Fruit fly (Drosophila melanogaster) whole organism, embryonic: Measurements from ENCODE around the gene mRpL28.

Experiments
- Atf3 ChIP-seq: fragments of 200-800 bp; sonication (Bioruptor generic); optimal IDR thresholded peaks from 3 replicates; lab custom pipeline; 2016; ENCODE audit warnings: missing biosample characterization, missing genetic modification characterization
- BEAF-32 ChIP-seq: fragments of 200-800 bp; sonication (Bioruptor generic); optimal IDR thresholded peaks from 3 replicates; lab custom pipeline; 2017; ENCODE audit warnings: missing biosample characterization, missing genetic modification characterization, mild to moderate bottlenecking, moderate library complexity, missing genetic modification reagents
- Bdp1 ChIP-seq: fragments of 200-800 bp; sonication (Bioruptor generic); optimal IDR thresholded peaks from 3 replicates; lab custom pipeline; 2016; ENCODE audit warnings: missing biosample characterization, missing genetic modification characterization
- Bteb2 ChIP-seq: fragments of 200-800 bp; sonication (Bioruptor generic); optimal IDR thresholded peaks from 2 replicates; lab custom pipeline; 2016; ENCODE audit warnings: missing biosample characterization, missing genetic modification characterization
- CG10431 ChIP-seq: fragments of 200-800 bp; sonication (Bioruptor generic); optimal IDR thresholded peaks from 3 replicates; lab custom pipeline; 2018; ENCODE audit warnings: missing biosample characterization, mild to moderate bottlenecking, missing genetic modification characterization
- CG11456 ChIP-seq: fragments of 200-800 bp; sonication (Bioruptor generic); IDR thresholded peaks from 3 replicates; pipeline ENCODE4 v1.3.6; 2022; ENCODE audit warnings: missing biosample characterization, missing genetic modification characterization
- CG12659 ChIP-seq: fragments of 200-800 bp; sonication (Bioruptor generic); optimal IDR thresholded peaks from 3 replicates; lab custom pipeline; 2017; ENCODE audit warnings: mild to moderate bottlenecking, missing biosample characterization, missing genetic modification reagents, missing genetic modification characterization
- CG13123 ChIP-seq: fragments of 200-800 bp; sonication (Bioruptor generic); optimal IDR thresholded peaks from 2 replicates; lab custom pipeline; 2016; ENCODE audit warnings: missing biosample characterization, missing genetic modification characterization
- CG13287 ChIP-seq: fragments of 200-800 bp; sonication (Bioruptor generic); IDR thresholded peaks from 2 replicates; pipeline ENCODE4 v1.3.6; 2022; ENCODE audit warnings: missing biosample characterization, missing genetic modification characterization; ENCODE audit not compliant: partially characterized antibody
- CG15696 ChIP-seq: fragments of 200-800 bp; sonication (Bioruptor generic); optimal IDR thresholded peaks from 2 replicates; lab custom pipeline; 2019; ENCODE audit warnings: missing biosample characterization, mild to moderate bottlenecking, missing genetic modification characterization, moderate library complexity
- CG17359 ChIP-seq: fragments of 200-800 bp; sonication (Bioruptor generic); optimal IDR thresholded peaks from 3 replicates; lab custom pipeline; 2018; ENCODE audit warnings: missing biosample characterization, mild to moderate bottlenecking, missing genetic modification characterization, moderate library complexity
- CG1792 ChIP-seq: fragments of 200-800 bp; sonication (Bioruptor generic); optimal IDR thresholded peaks from 2 replicates; lab custom pipeline; 2016; ENCODE audit warnings: missing biosample characterization, missing genetic modification characterization
- CG18476 ChIP-seq: fragments of 200-800 bp; sonication (Bioruptor generic); optimal IDR thresholded peaks from 2 replicates; lab custom pipeline; 2016; ENCODE audit warnings: missing biosample characterization, mild to moderate bottlenecking, missing genetic modification characterization
- CG18619 ChIP-seq: fragments of 200-800 bp; sonication (Bioruptor generic); optimal IDR thresholded peaks from 3 replicates; lab custom pipeline; 2017; ENCODE audit warnings: missing biosample characterization, mild to moderate bottlenecking, missing genetic modification characterization
- CG31388 ChIP-seq: fragments of 200-800 bp; sonication (Bioruptor generic); optimal IDR thresholded peaks from 2 replicates; lab custom pipeline; 2016; ENCODE audit warnings: missing biosample characterization, missing genetic modification characterization
- CG4404 ChIP-seq: fragments of 200-800 bp; sonication (Bioruptor generic); IDR thresholded peaks from 2 replicates; pipeline ENCODE4 v1.3.6; 2022; ENCODE audit warnings: missing biosample characterization, missing genetic modification characterization
- CG5180 ChIP-seq: fragments of 200-800 bp; sonication (Bioruptor generic); optimal IDR thresholded peaks from 3 replicates; lab custom pipeline; 2017; ENCODE audit warnings: missing biosample characterization, missing genetic modification characterization, mild to moderate bottlenecking, moderate library complexity, missing genetic modification reagents
- CG7839 ChIP-seq: fragments of 200-800 bp; sonication (Bioruptor generic); optimal IDR thresholded peaks from 3 replicates; lab custom pipeline; 2018; ENCODE audit warnings: missing biosample characterization, mild to moderate bottlenecking, missing genetic modification characterization, moderate library complexity
- CG9727 ChIP-seq: fragments of 200-800 bp; sonication (Bioruptor generic); optimal IDR thresholded peaks from 3 replicates; lab custom pipeline; 2017; ENCODE audit warnings: missing biosample characterization, mild to moderate bottlenecking, missing genetic modification characterization
- CG9876 ChIP-seq: fragments of 200-800 bp; sonication (Bioruptor generic); optimal IDR thresholded peaks from 2 replicates; lab custom pipeline; 2016; ENCODE audit warnings: missing biosample characterization, missing genetic modification characterization
- CG9932 ChIP-seq: fragments of 200-800 bp; sonication (Bioruptor generic); IDR thresholded peaks from 2 replicates; pipeline ENCODE4 v1.3.6; 2022; ENCODE audit warnings: missing biosample characterization, missing genetic modification characterization
- Dek ChIP-seq: fragments of 200-800 bp; sonication (Bioruptor generic); optimal IDR thresholded peaks from 3 replicates; lab custom pipeline; 2019; ENCODE audit warnings: missing biosample characterization, mild to moderate bottlenecking, missing genetic modification characterization, moderate library complexity
- Doc2 ChIP-seq: fragments of 200-800 bp; sonication (Bioruptor generic); IDR thresholded peaks from 2 replicates; pipeline ENCODE4 v1.3.6; 2022; ENCODE audit warnings: missing biosample characterization, missing genetic modification characterization
- HmgD ChIP-seq: fragments of 200-800 bp; sonication (Bioruptor generic); optimal IDR thresholded peaks from 3 replicates; lab custom pipeline; 2016; ENCODE audit warnings: missing biosample characterization, missing genetic modification characterization
- Hr78 ChIP-seq, 2 experiments: fragments of 200-800 bp in 1 of 2; fragments of >200 bp in 1 of 2; sonication (Bioruptor generic) in 1 of 2; optimal IDR thresholded peaks; 2 replicates each; lab custom pipeline; 2017 to 2019; ENCODE audit warnings: missing biosample characterization in 2 of 2, missing genetic modification characterization in 2 of 2, mild to moderate bottlenecking in 1 of 2, moderate library complexity in 1 of 2
- Lpt ChIP-seq: fragments of >200 bp; optimal IDR thresholded peaks from 2 replicates; lab custom pipeline; 2018; ENCODE audit warnings: missing biosample characterization, missing genetic modification characterization
- Mrtf ChIP-seq: fragments of 200-800 bp; sonication (Bioruptor generic); IDR thresholded peaks from 3 replicates; pipeline ENCODE4 v1.3.6; 2022; ENCODE audit warnings: missing biosample characterization, missing genetic modification characterization
- NC2β ChIP-seq: fragments of 200-800 bp; sonication (Bioruptor generic); optimal IDR thresholded peaks from 2 replicates; lab custom pipeline; 2016; ENCODE audit warnings: missing biosample characterization, missing genetic modification characterization
- PHDP ChIP-seq: fragments of 200-800 bp; sonication (Bioruptor generic); optimal IDR thresholded peaks from 3 replicates; lab custom pipeline; 2018; ENCODE audit warnings: missing biosample characterization, mild to moderate bottlenecking, missing genetic modification characterization, moderate library complexity
- Poxn ChIP-seq: fragments of 200-800 bp; sonication (Bioruptor generic); IDR thresholded peaks from 2 replicates; pipeline ENCODE4 v1.3.6; 2022; ENCODE audit warnings: missing biosample characterization, missing genetic modification characterization
- Spps ChIP-seq: fragments of 200-800 bp; sonication (Bioruptor generic); optimal IDR thresholded peaks from 2 replicates; lab custom pipeline; 2018; ENCODE audit warnings: missing biosample characterization, mild to moderate bottlenecking, missing genetic modification characterization
- Sry-β ChIP-seq: fragments of 200-800 bp; sonication (Bioruptor generic); optimal IDR thresholded peaks from 2 replicates; lab custom pipeline; 2018; ENCODE audit warnings: missing biosample characterization, mild to moderate bottlenecking, missing genetic modification characterization, moderate library complexity
- dati ChIP-seq: fragments of 200-800 bp; sonication (Bioruptor generic); IDR thresholded peaks from 2 replicates; pipeline ENCODE4 v1.3.6; 2022; ENCODE audit warnings: missing biosample characterization, missing genetic modification characterization
- dmrt99B ChIP-seq: fragments of 200-800 bp; sonication (Bioruptor generic); optimal IDR thresholded peaks from 2 replicates; lab custom pipeline; 2018; ENCODE audit warnings: missing biosample characterization, mild to moderate bottlenecking, missing genetic modification characterization, moderate library complexity
- dpn ChIP-seq, 2 experiments: fragments of 200-800 bp; sonication (Bioruptor generic); optimal IDR thresholded peaks; 3 replicates each; lab custom pipeline; 2016; ENCODE audit warnings: missing biosample characterization in 2 of 2, missing genetic modification characterization in 2 of 2
- ftz-f1 ChIP-seq: fragments of 200-800 bp; sonication (Bioruptor generic); optimal IDR thresholded peaks from 2 replicates; lab custom pipeline; 2016; ENCODE audit warnings: missing biosample characterization, missing genetic modification characterization
- grau ChIP-seq: fragments of 200-800 bp; optimal IDR thresholded peaks from 3 replicates; lab custom pipeline; 2019; ENCODE audit warnings: missing biosample characterization, mild to moderate bottlenecking, missing genetic modification characterization, moderate library complexity
- h ChIP-seq: fragments of >200 bp; optimal IDR thresholded peaks from 2 replicates; lab custom pipeline; 2017
- ken ChIP-seq: fragments of 200-800 bp; sonication (Bioruptor generic); IDR thresholded peaks from 3 replicates; pipeline ENCODE4 v1.3.6; 2022; ENCODE audit warnings: missing biosample characterization, missing genetic modification characterization
- nau ChIP-seq: fragments of 200-800 bp; sonication (Bioruptor generic); optimal IDR thresholded peaks from 3 replicates; lab custom pipeline; 2017; ENCODE audit warnings: missing biosample characterization, mild to moderate bottlenecking, missing genetic modification characterization, missing genetic modification reagents
- pan ChIP-seq, 4 experiments: fragments of >200 bp in 3 of 4; fragments of 200-800 bp in 1 of 4; sonication (Bioruptor generic) in 1 of 4; optimal IDR thresholded peaks in 3 of 4; IDR thresholded peaks in 1 of 4; 2 replicates each; pipeline versions ENCODE4 v1.3.6 to Lab custom; 2017 to 2022; ENCODE audit warnings: missing biosample characterization in 2 of 4, missing genetic modification characterization in 2 of 4, mixed read lengths in 1 of 4
- peb ChIP-seq: fragments of 200-800 bp; sonication (Bioruptor generic); IDR thresholded peaks from 2 replicates; pipeline ENCODE4 v1.3.6; 2022; ENCODE audit warnings: missing biosample characterization, missing genetic modification characterization
- pnt ChIP-seq: fragments of 200-800 bp; sonication (Bioruptor generic); optimal IDR thresholded peaks from 3 replicates; lab custom pipeline; 2016; ENCODE audit warnings: missing biosample characterization, missing genetic modification characterization
- sima ChIP-seq: fragments of 200-800 bp; sonication (Bioruptor generic); optimal IDR thresholded peaks from 2 replicates; lab custom pipeline; 2016; ENCODE audit warnings: missing biosample characterization, missing genetic modification characterization
- slbo ChIP-seq: fragments of 200-800 bp; sonication (Bioruptor generic); IDR thresholded peaks from 2 replicates; pipeline ENCODE4 v1.3.6; 2022; ENCODE audit warnings: missing biosample characterization, missing genetic modification characterization
- trem ChIP-seq: fragments of 200-800 bp; optimal IDR thresholded peaks from 3 replicates; lab custom pipeline; 2019; ENCODE audit warnings: missing biosample characterization, mild to moderate bottlenecking, missing genetic modification characterization, moderate library complexity
- twi ChIP-seq: fragments of 200-800 bp; optimal IDR thresholded peaks from 2 replicates; lab custom pipeline; 2019; ENCODE audit warnings: missing biosample characterization, mild to moderate bottlenecking, missing genetic modification characterization, moderate library complexity
- zf30C ChIP-seq: fragments of 200-800 bp; sonication (Bioruptor generic); optimal IDR thresholded peaks from 3 replicates; lab custom pipeline; 2018; ENCODE audit warnings: missing biosample characterization, mild to moderate bottlenecking, missing genetic modification characterization

The mRpL28 gene

DNA sequence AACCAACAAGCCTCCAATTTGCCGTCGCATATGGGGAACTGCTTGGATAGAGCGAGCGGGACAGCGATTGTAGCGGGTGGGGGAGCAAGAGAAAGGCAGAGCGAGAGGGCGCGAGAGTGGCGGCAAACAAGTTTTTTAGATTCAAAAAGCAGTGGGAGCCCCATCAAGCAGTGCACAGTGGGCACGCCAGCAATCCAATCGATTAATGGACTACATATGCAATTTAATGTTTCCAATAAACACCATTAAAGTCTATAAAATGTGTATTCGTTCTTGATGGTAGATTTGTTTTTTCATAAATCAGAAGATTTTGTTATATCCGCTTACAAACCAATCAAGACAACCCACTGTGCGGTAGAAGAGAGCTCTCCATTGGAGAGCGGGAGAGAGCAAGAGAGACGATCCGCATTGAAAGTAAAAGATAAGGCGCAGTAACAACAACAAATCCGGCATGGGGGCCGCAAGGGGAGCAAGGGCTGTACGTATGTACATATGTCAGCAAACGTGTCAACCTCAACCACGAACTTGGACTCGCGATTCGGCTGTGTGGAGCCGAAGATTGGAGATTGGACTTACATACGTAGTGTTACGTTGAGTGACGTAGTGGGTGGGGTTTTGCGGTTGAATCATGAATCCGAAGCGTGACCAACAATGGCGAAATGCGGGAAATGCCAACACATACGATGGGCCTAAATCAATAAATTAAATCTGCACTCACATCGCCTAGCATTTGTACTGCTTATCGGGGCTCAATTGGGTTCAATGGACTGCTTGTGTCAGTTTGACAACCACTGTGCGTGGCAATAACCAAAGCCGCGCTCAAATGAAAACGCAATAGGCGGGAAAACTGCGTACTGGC is 23.9 kb downstream of the mRpL28 start (continued):
- peak; percentile 98 for TF ChIP-seq CG13123 (GFP tag; lab: Kevin White, UChicago)
- TF ChIP-seq CG12659, result peak; percentile 99
- peak; percentile 99 for TF ChIP-seq Atf3
- TF ChIP-seq CG1792, result peak; percentile 99
- TF ChIP-seq CG18476 (GFP tag; lab: Kevin White, UChicago), result peak; percentile 100
- TF ChIP-seq nau, result peak; percentile 98
- peak; percentile 99 for TF ChIP-seq dati
- TF ChIP-seq Dek (tag; lab: Kevin White, UChicago), result peak; percentile 98
- peak; percentile 97 for TF ChIP-seq CG10431 (GFP tag; lab: Kevin White, UChicago)
- TF ChIP-seq ftz-f1 (GFP tag; lab: Kevin White, UChicago), result peak; percentile 88
- peak; percentile 96 for TF ChIP-seq twi (tag; lab: Kevin White, UChicago)
- peak; percentile 97 for TF ChIP-seq CG15696
- peak; percentile 97 for TF ChIP-seq sima (GFP tag; lab: Kevin White, UChicago)
- peak; percentile 99 for TF ChIP-seq slbo
- peak; percentile 24 for TF ChIP-seq BEAF-32 (GFP tag; lab: Kevin White, UChicago)
- peak; percentile 98 for TF ChIP-seq Doc2
- peak in 1 of 2 experiments; percentile 97 for TF ChIP-seq Hr78 (GFP tag; optimal IDR thresholded peaks at IDR 0.05; lab: Kevin White, UChicago)
- peak; percentile 96 for TF ChIP-seq Poxn (GFP tag; lab: Robert Waterston, UW)
- TF ChIP-seq Bdp1 (GFP tag; lab: Kevin White, UChicago), result peak; percentile 94
- TF ChIP-seq pnt, result peak; percentile 99
- TF ChIP-seq pan (optimal IDR thresholded peaks at IDR 0.05; lab: Kevin White, UChicago), result no peak
- peak in 1 of 2 experiments; percentile 99 for TF ChIP-seq pan (GFP tag; optimal IDR thresholded peaks at IDR 0.05 in 1 of 2, IDR thresholded peaks at IDR 0.05 in 1 of 2)
- TF ChIP-seq h, result no peak
- TF ChIP-seq HmgD (GFP tag; lab: Kevin White, UChicago), result peak; percentile 99
- TF ChIP-seq CG31388 (GFP tag; lab: Kevin White, UChicago), result peak; percentile 98
- TF ChIP-seq CG7839 (tag; lab: Kevin White, UChicago), result peak; percentile 99
- TF ChIP-seq CG4404 (GFP tag; lab: Robert Waterston, UW), result peak; percentile 98
- TF ChIP-seq dpn (GFP tag; optimal IDR thresholded peaks at IDR 0.05; lab: Kevin White, UChicago), result peak; percentile 99
- TF ChIP-seq zf30C (GFP tag; lab: Kevin White, UChicago), result no peak
- TF ChIP-seq CG13287 (GFP tag; lab: Robert Waterston, UW), result peak; percentile 69
- TF ChIP-seq ken, result peak; percentile 99
- peak; percentile 98 for TF ChIP-seq CG18619
- no peak for TF ChIP-seq Lpt (GFP tag; lab: Kevin White, UChicago)
- peak; percentile 98 for TF ChIP-seq Spps
- TF ChIP-seq grau, result peak; percentile 98
- TF ChIP-seq NC2β (GFP tag; lab: Kevin White, UChicago), result peak; percentile 99
- peak; percentile 98 for TF ChIP-seq CG9727 (GFP tag; lab: Kevin White, UChicago)
- peak; percentile 78 for TF ChIP-seq Sry-β
- TF ChIP-seq Mrtf, result peak; percentile 99
- peak; percentile 98 for TF ChIP-seq Bteb2
- TF ChIP-seq CG9932 (GFP tag; lab: Robert Waterston, UW), result peak; percentile 100
- peak; percentile 99 for TF ChIP-seq dmrt99B
- peak; percentile 99 for TF ChIP-seq CG17359 (tag; lab: Kevin White, UChicago)
- peak; percentile 93 for TF ChIP-seq CG5180
- TF ChIP-seq trem (tag; lab: Kevin White, UChicago), result peak; percentile 97
- peak; percentile 99 for TF ChIP-seq peb (GFP tag; lab: Robert Waterston, UW)
- TF ChIP-seq CG11456 (GFP tag; lab: Robert Waterston, UW), result peak; percentile 99
- TF ChIP-seq PHDP (tag; lab: Kevin White, UChicago), result peak; percentile 99
- TF ChIP-seq CG9876 (GFP tag; lab: Kevin White, UChicago), result peak; percentile 99
